Fruit fly (Drosophila melanogaster): Measurements from ENCODE around the gene Cpr76Ba.

DNA sequence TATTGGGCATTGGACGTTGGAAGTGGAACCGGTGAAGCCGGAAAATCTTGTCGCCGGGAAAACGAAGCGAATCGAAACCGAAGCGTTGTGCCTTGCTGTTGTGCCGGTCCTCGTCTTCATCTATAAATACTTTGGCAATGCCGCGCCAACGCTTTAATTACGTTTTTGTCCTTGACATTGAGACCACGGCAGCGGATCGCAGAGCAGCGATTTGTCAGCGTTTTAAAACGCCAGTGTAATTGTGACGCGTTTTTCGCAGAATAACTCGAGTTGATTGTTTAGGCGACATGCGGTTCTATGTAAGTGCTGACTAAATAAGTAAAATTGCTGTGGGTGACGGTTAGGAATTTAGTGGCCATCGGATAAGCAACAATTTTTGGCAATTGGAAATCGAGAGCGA is 3.0 kb upstream of the Cpr76Ba start:
- TF ChIP-seq CG15710 (tag; optimal IDR thresholded peaks at IDR 0.05) (no peak), Snoo (tag; optimal IDR thresholded peaks at IDR 0.05) (no peak), CG12605 (GFP tag; IDR thresholded peaks at IDR 0.05) (no peak), CG14655 (GFP tag; optimal IDR thresholded peaks at IDR 0.05) (no peak), fd96Ca (GFP tag; IDR thresholded peaks at IDR 0.05) (no peak), Pif1B (GFP tag; optimal IDR thresholded peaks at IDR 0.05) (no peak), CG4496 (GFP tag; IDR thresholded peaks at IDR 0.05) (no peak), CG17806 (tag; optimal IDR thresholded peaks at IDR 0.05) (no peak)
